Fruit fly (Drosophila melanogaster) S2 (cell line): ENCODE results near the gene Vps26.
A peak's percentile ranks its signal among the peaks of the same experiment; 100 is the strongest.

Source experiments
- CG8478 ChIP-seq: fragments of >200 bp; optimal IDR thresholded peaks from 2 replicates; lab custom pipeline; 2018
- CTCF ChIP-seq, 2 experiments: fragments of >200 bp; optimal IDR thresholded peaks; 2 replicates each; lab custom pipeline; 2018

The Vps26 gene

DNA sequence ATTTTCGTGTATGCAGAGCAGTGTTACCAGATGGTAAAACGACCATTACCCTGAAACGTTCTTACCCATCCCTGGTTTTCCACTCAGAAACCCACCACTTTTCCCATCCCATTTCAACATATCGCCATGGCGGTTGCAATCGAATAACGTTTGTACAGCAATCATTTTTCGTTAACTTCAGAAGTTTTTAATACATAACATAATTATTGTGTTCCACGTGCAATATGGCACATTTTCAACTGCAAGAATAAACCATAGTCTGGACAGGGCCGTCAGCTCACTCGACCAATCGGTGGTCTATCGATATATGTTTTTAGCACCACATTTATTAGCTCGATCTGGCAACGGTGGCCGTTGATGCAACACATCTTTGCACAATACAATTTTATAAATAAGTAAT, 16.3 kb downstream of the Vps26 start, which contains the start of the genes trr and mRpL16:
TSS of gene trr (minus strand) at position 25 of the 400 bp plus-strand sequence.
TSS of gene mRpL16 (plus strand) at position 331 of the 400 bp plus-strand sequence.
- TF ChIP-seq CTCF (optimal IDR thresholded peaks at IDR 0.05; lab: Kevin White, UChicago) (peak in 1 of 2 experiments; percentile 33), CG8478 (no peak)

DNA sequence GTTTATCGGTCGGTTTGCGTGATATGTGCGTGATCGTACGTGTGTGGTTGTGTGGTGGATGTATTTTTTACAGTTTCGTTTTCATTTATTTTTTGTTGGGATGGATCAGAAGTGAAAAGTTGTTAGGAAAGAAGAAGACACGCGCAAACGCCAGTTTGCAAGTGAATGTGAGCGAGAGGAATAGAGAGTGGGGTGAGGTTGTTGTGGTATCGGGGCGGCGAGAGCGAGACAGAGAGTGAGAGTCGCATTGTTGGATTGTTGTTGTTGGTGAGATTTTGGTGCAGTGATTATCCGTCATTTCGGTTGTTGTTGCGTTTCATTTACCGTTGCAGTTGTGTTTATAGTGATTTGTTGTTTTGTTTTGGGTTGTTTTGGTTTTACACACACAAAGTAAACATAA, 19.9 kb downstream of the Vps26 start:
- TF ChIP-seq CTCF (optimal IDR thresholded peaks at IDR 0.05; lab: Kevin White, UChicago) (no peak), CG8478 (no peak)

DNA sequence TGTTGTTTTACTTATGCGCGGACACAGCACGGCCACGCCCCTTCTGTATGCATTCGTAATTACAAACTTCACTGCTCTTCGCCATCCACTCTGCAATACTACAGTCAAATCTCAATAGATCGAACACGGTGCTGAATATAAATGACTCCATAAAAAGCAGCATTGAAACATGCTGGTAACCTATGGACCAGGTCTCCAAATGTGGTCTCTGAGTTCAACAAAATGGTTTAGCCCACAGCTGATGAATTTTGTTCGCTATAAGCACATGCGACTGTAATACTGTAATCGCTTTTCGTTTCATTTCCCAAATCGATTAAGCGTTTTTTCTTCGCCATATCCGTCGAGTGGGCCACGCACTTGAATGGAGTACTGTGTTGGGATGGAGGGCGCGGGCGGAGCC, 23.7 kb downstream of the Vps26 start:
- TF ChIP-seq CG8478 (no peak), CTCF (optimal IDR thresholded peaks at IDR 0.05; lab: Kevin White, UChicago) (no peak)

DNA sequence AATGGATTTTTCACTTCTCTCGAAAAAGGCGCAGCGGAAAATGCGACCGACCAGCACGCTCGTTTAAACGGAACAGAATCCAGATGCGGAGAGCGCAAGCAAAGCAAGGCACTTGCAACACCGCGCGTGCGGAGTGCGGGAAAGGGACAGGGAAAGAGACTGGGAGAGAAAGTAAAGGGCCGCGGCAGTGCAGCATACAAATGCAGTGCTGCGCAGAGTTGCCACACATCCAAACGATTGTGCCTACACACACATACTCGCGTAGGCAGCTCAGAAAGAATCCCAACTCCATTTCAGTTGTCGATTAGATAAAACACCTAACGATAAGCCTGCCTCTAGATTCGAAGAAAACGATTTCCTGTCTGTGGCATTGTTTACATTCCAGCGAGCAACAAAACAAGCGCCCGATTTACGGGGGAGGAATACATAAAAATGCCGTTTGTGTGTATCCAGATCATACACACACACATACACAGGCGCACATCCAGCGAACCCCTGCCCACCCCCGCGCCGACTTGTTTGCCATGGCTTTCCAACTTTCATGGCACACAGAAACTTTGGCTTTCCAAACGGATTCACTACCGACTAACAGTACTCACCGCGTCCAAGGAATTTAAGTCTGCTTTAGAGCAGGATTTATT, 25.9 kb downstream of the Vps26 start:
- TF ChIP-seq CTCF (optimal IDR thresholded peaks at IDR 0.05; lab: Kevin White, UChicago): no peak
- TF ChIP-seq CG8478: no peak

DNA sequence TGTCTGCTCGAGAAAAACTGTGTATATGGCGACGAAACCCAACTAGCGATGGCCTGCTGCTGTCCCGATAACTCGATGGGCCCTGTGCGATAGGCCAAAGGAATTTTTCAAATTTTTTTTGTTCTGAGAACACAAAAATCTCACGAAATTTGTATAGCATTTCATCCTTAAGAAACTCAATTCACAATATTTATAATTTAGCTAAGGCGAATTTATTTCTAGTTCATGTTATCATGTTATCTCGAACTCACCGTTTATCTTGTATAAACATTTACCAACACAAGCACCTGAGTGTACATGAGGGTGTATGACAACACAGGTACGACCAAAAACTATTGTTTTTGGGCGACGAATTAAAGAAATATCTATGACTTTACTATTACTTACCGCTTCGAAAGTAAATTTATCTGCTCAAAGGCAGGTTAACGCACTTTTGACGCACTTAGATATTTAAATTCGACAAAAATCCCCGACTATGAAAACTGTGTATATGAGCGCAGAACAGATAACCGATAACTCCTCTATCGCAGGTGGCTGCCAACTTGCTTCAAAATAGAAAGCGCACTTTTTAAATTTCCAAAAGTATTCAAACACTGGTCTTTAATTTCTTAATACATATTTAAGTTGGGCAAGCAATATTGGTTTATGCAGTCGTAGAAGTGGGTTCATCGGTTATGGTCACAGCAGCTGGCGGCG, 26.6 kb downstream of the Vps26 start, which contains the start of gene arm:
TSS of gene arm (minus strand) at position 524 of the 696 bp plus-strand sequence.
- no peak for TF ChIP-seq CG8478
- no peak for TF ChIP-seq CTCF (optimal IDR thresholded peaks at IDR 0.05; lab: Kevin White, UChicago)

DNA sequence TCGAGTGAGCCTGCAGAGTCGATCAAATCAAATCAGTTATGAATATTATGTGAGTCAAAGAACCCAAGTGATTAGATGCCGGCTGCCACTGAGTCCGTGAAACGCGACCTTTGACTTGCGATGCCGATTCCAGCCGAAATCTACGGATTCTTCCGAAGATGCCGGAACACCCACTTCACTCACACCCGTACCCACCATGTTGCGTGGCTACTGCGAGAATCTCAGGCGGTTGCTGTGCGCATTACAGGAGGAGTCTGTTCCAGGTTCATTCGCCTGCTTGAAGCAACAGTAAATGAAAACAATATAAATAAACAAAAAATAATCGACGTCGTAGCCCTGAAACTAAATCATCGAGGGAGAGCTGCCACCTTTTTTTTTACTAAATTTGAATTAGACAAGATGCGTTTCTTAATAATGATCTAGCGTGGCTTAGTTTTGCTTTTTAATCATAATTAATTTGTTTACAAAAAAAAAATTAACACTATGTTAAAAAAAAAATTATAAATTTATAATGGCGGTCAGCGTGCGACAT, 28.0 kb downstream of the Vps26 start, which contains the start of gene Ldaf1:
TSS of gene Ldaf1 (minus strand) at position 307 of the 532 bp plus-strand sequence.
- TF ChIP-seq CTCF (optimal IDR thresholded peaks at IDR 0.05; lab: Kevin White, UChicago) (no peak), CG8478 (no peak)

DNA sequence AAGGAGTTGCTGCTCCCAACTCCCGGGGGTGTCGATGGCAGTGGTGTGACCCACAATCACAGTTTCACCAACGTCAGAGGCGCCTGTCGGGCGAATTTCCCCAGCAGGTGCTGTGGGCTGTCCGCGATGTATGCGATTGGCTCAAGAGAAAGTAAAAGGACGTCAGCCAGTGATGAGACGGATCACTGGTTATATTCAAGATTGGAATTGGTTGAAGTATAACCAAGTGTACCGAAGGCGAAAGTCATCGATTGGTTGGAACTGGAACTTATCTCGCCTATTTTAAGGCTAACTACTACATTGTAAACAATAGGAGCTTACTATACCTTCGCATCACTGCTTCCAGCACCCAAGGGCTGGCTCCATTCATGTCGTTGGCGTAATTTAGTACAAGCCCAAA, 29.4 kb downstream of the Vps26 start, which contains the start of gene CG32801:
TSS of gene CG32801 (minus strand) at position 101 of the 400 bp plus-strand sequence.
- no peak for TF ChIP-seq CG8478
- no peak for TF ChIP-seq CTCF (optimal IDR thresholded peaks at IDR 0.05; lab: Kevin White, UChicago)

DNA sequence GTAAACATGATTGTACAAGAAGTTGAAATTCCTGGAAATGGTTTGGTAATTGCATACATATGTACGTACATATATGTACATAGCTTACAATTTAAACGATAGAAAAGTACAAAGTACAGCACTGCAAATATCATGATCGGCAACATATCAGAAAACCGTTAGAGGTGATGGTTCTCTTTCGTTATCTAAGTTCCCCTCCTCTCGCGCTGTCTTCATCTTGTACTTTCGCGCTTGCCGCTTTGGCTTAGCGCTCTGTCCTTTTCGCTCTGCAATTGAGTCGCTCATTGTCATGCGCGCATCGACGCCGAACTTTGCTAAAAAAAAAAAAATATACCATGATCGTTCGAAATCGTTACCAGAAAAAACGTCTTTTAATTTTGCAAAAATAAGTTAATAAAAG, 30.3 kb downstream of the Vps26 start:
- TF ChIP-seq CTCF (optimal IDR thresholded peaks at IDR 0.05; lab: Kevin White, UChicago) (no peak), CG8478 (no peak)

DNA sequence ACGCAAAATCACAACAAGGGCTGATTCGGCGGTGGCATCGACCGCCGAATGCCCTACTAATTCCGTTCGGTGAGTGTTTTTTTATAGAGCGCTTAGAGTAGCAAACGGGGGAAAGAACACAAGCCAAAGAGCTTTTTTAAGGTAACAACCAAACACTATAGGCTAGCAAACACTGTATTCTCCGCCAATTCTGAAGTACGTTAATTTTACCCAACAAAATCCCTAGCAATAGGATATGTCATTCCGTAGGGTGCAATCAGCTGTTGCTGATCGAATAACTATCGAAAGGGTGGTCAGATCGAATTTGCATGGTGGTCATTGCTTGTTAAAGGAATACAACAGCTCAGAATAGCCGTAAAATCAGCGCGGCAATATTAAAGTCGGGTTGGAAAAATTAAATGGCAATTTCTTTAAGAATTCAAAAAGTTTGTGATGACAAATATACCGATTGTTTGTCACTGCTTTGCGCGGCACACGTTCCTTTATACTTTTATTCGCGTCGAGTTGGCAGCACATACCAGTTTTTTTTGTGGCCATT, 34.1 kb downstream of the Vps26 start, which contains the start of gene mip130:
TSS of gene mip130 (plus strand) at position 513 of the 538 bp plus-strand sequence.
- TF ChIP-seq CTCF (optimal IDR thresholded peaks at IDR 0.05; lab: Kevin White, UChicago) (no peak), CG8478 (no peak)

DNA sequence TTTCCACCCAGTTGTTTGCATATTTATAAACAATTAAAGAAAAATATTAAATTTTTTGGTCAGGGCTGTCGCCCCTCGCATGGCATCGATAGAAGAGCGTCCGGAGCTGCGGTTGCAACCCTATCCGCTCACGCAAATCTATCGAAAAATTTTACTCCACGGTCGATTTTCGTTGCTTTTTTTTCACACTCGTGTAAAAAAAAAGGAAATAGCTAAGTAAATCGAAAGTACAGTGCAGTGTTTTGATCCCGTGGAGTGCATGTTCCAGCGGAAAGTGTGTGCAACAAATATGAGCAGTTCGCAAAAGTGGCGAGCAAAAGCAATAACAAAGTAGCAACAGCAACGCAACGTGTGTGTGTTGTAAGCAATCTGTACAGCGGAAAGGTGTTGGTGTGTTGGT, 35.1 kb downstream of the Vps26 start, which contains the start of the genes Edem1 and Rbcn-3B:
TSS of gene Edem1 (minus strand) at position 71 of the 400 bp plus-strand sequence.
TSS of gene Rbcn-3B (plus strand) at position 164 of the 400 bp plus-strand sequence.
- TF ChIP-seq CTCF (optimal IDR thresholded peaks at IDR 0.05; lab: Kevin White, UChicago): no peak
- TF ChIP-seq CG8478: no peak

DNA sequence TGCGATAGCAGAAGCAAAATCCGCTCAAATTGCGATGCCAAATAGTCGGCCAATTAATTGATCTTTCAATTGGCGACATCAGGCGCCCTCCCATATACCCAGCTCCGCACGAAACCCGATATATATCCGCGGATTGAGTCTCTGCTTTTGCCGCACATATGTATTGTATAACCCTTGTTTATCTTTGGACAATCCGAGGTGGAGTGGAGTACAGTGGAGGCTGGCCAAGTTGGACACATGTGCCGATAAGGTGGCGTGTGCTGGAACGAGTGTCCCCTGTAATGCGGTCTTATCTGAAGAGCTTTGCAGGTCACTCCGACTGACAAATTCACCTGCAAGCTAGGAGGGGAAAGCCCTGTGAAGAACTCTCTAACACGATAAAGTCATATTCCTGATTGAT, 35.9 kb downstream of the Vps26 start:
- TF ChIP-seq CTCF (optimal IDR thresholded peaks at IDR 0.05; lab: Kevin White, UChicago) (no peak), CG8478 (no peak)

DNA sequence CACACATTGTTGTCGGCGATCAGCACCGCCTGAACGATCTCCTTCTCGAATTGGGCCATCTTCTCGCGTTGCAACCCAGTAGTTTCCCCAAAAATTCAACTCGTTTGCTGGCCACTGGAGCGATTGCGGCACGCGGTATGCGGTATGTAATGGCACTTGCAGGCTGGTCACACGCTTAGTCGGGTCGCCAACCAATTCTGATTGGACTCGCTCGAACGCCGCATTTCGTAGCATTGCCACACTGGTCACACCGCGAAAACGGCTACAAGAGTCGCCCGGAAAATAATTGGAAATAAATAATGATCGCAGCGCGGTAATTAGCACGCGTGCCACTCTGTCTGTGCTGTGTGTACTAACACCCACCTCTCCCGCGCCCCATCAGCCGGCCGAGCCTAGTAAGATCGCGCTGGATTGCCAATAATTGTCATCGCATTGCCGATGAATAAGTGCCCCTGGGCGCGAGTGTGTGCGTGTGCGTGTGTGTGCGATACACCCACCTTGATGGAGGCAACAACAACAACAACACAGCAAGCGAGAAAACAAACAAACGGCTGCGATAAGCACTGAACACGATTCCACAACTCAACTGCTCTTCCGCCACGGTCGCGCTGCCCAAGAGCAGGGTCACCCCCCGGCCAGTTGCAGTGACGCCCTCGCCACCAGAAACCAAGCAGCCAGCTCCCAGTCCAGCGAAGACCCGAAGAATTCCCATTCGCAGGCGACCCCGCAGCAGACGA, 49.3 kb downstream of the Vps26 start, which contains the start of the genes eIF2Bepsilon and Ocrl:
TSS of gene eIF2Bepsilon (minus strand) at position 110 of the 737 bp plus-strand sequence.
TSS of gene Ocrl (plus strand) at position 217 of the 737 bp plus-strand sequence.
- TF ChIP-seq CTCF (optimal IDR thresholded peaks at IDR 0.05; lab: Kevin White, UChicago) (peak; percentile 46 to 53), CG8478 (no peak)
